Worm (Caenorhabditis elegans): Measurements from ENCODE around the gene B0554.7.

ce11 chrV:404210-404669, 36.6 kb downstream of the B0554.7 start, which contains the start of gene nhr-252:
- no peak for TF ChIP-seq duxl-1 (tag; optimal IDR thresholded peaks at IDR 0.05; ENCODE audit: poor library complexity)
- TF ChIP-seq nhr-237 (tag; optimal IDR thresholded peaks at IDR 0.05) = no peak
- no peak for TF ChIP-seq nhr-11 (tag; optimal IDR thresholded peaks at IDR 0.05)
- TF ChIP-seq mdl-1 (tag; optimal IDR thresholded peaks at IDR 0.05) = no peak
- no peak for TF ChIP-seq ZK337.2 (GFP tag; IDR thresholded peaks at IDR 0.05)
- no peak for TF ChIP-seq ama-1 (optimal IDR thresholded peaks at IDR 0.05)
